Fruit fly (Drosophila melanogaster): ENCODE results near the gene Gr39a.

Gr39a gene

dm6 chr2L:21330823-21331222 is 40.3 kb downstream of the Gr39a start:
- TF ChIP-seq noc (tag; optimal IDR thresholded peaks at IDR 0.05) = no peak

- no peak for TF ChIP-seq noc (tag; optimal IDR thresholded peaks at IDR 0.05)
These were observed 41.0 kb downstream of the Gr39a start, which contains the start of gene dimm for dm6 chr2L:21331502-21331901. Gene dimm, plus strand, starts transcription at chr2L:21331756.

dm6 chr2L:21341706-21342105 is 51.2 kb downstream of the Gr39a start:
- no peak for TF ChIP-seq noc (tag; optimal IDR thresholded peaks at IDR 0.05)

dm6 chr2L:21344203-21344753 is 53.7 kb downstream of the Gr39a start, which contains the start of gene Tsp39D:
Gene Tsp39D, plus strand, starts transcription at chr2L:21344607.
- no peak for TF ChIP-seq noc (tag; optimal IDR thresholded peaks at IDR 0.05)

All from whole organism, larva.